Worm (Caenorhabditis elegans) whole organism, young adult: ENCODE data around the gene ergi-2.

Experiments
- B0336.3 ChIP-seq: fragments of 200-800 bp; sonication (Bioruptor generic); IDR thresholded peaks from 2 replicates; pipeline ENCODE4 v1.3.6; 2022; ENCODE audit warnings: missing genetic modification characterization, missing compliant biosample characterization
- D2030.7 ChIP-seq: fragments of 200-800 bp; sonication (Bioruptor generic); IDR thresholded peaks from 2 replicates; pipeline ENCODE4 v1.3.6; 2022; ENCODE audit warnings: missing genetic modification reagents, missing genetic modification characterization, missing compliant biosample characterization
- F10E7.11 ChIP-seq: sonication (generic microtip); optimal IDR thresholded peaks from 2 replicates; lab custom pipeline; 2017; ENCODE audit warnings: mild to moderate bottlenecking, missing genetic modification characterization, moderate library complexity, missing compliant biosample characterization
- F49E8.2 ChIP-seq: sonication (generic microtip); optimal IDR thresholded peaks from 3 replicates; lab custom pipeline; 2017; ENCODE audit warnings: missing genetic modification characterization, mild to moderate bottlenecking, missing compliant biosample characterization, antibody characterized with exemption, moderate library complexity; ENCODE audit not compliant: insufficient read depth
- F55B11.4 ChIP-seq: sonication (generic microtip); optimal IDR thresholded peaks from 2 replicates; lab custom pipeline; 2016; ENCODE audit warnings: missing compliant biosample characterization, missing genetic modification characterization, borderline replicate concordance; ENCODE audit not compliant: insufficient read depth
- Y53F4B.3 ChIP-seq: fragments of 200-800 bp; sonication (Bioruptor generic); IDR thresholded peaks from 2 replicates; pipeline ENCODE4 v1.3.6; 2022; ENCODE audit warnings: missing genetic modification reagents, missing genetic modification characterization, missing compliant biosample characterization
- Y79H2A.3 ChIP-seq: fragments of 200-800 bp; sonication (Bioruptor generic); conservative IDR thresholded peaks from 2 replicates; pipeline ENCODE4 v1.3.6; 2022; ENCODE audit warnings: missing genetic modification reagents, missing genetic modification characterization, missing compliant biosample characterization
- Y95B8A.8 ChIP-seq: fragments of 200-800 bp; sonication (Bioruptor generic); IDR thresholded peaks from 2 replicates; pipeline ENCODE4 v1.3.6; 2022; ENCODE audit warnings: missing genetic modification reagents, missing genetic modification characterization, missing compliant biosample characterization
- akir-1 ChIP-seq: fragments of 200-800 bp; sonication (Bioruptor generic); optimal IDR thresholded peaks from 2 replicates; lab custom pipeline; 2018; ENCODE audit warnings: mild to moderate bottlenecking, missing genetic modification characterization, moderate library complexity, missing compliant biosample characterization
- aptf-3 ChIP-seq: fragments of 200-800 bp; sonication (Bioruptor generic); IDR thresholded peaks from 2 replicates; pipeline ENCODE4 v1.3.6; 2022; ENCODE audit warnings: missing genetic modification characterization, missing compliant biosample characterization
- attf-5 ChIP-seq: fragments of 200-800 bp; sonication (Bioruptor generic); optimal IDR thresholded peaks from 2 replicates; lab custom pipeline; 2018; ENCODE audit warnings: mild to moderate bottlenecking, missing genetic modification characterization, missing compliant biosample characterization
- bed-2 ChIP-seq: fragments of 200-800 bp; sonication (Bioruptor generic); IDR thresholded peaks from 2 replicates; pipeline ENCODE4 v1.3.6; 2022; ENCODE audit warnings: missing genetic modification reagents, missing genetic modification characterization, missing compliant biosample characterization
- ccch-3 ChIP-seq: fragments of 200-800 bp; sonication (Bioruptor generic); optimal IDR thresholded peaks from 2 replicates; lab custom pipeline; 2018; ENCODE audit warnings: mild to moderate bottlenecking, missing genetic modification characterization, missing compliant biosample characterization
- cebp-2 ChIP-seq: fragments of 200-800 bp; sonication (Bioruptor generic); IDR thresholded peaks from 2 replicates; pipeline ENCODE4 v1.3.6; 2022; ENCODE audit warnings: missing genetic modification characterization, missing compliant biosample characterization
- chd-7 ChIP-seq: sonication (generic microtip); optimal IDR thresholded peaks from 2 replicates; lab custom pipeline; 2016; ENCODE audit warnings: mild to moderate bottlenecking, missing genetic modification characterization, moderate library complexity, missing compliant biosample characterization
- dpl-1 ChIP-seq: fragments of 150-350 bp; optimal IDR thresholded peaks from 2 replicates; lab custom pipeline; 2014; ENCODE audit warnings: missing biosample characterization, missing genetic modification reagents, missing genetic modification characterization
- gei-17 ChIP-seq: fragments of 200-800 bp; sonication (Bioruptor generic); optimal IDR thresholded peaks from 2 replicates; lab custom pipeline; 2018; ENCODE audit warnings: mild to moderate bottlenecking, missing genetic modification characterization, missing compliant biosample characterization
- hlh-12 ChIP-seq: sonication (generic microtip); optimal IDR thresholded peaks from 2 replicates; lab custom pipeline; 2016; ENCODE audit warnings: missing genetic modification characterization, missing compliant biosample characterization
- let-607 ChIP-seq, 2 experiments: fragments of 200-800 bp in 1 of 2; sonication (Bioruptor generic) in 1 of 2; sonication (generic microtip) in 1 of 2; optimal IDR thresholded peaks; 2 replicates each; lab custom pipeline; 2016 to 2018; ENCODE audit warnings: mild to moderate bottlenecking in 2 of 2, missing compliant biosample characterization in 2 of 2, missing genetic modification characterization in 2 of 2, moderate library complexity in 2 of 2, missing genotype in 1 of 2
- madf-10 ChIP-seq: sonication (generic microtip); optimal IDR thresholded peaks from 2 replicates; lab custom pipeline; 2016; ENCODE audit warnings: mild to moderate bottlenecking, missing genetic modification characterization, missing compliant biosample characterization
- madf-6 ChIP-seq: fragments of 200-800 bp; sonication (Bioruptor generic); IDR thresholded peaks from 2 replicates; pipeline ENCODE4 v1.3.6; 2022; ENCODE audit warnings: missing genetic modification reagents, missing genetic modification characterization, missing compliant biosample characterization
- madf-8 ChIP-seq: fragments of 200-800 bp; sonication (Bioruptor generic); conservative IDR thresholded peaks from 2 replicates; pipeline ENCODE4 v1.3.6; 2022; ENCODE audit warnings: missing genetic modification reagents, missing genetic modification characterization, missing compliant biosample characterization
- mel-28 ChIP-seq: sonication (generic microtip); optimal IDR thresholded peaks from 2 replicates; lab custom pipeline; 2016; ENCODE audit warnings: borderline replicate concordance, mild to moderate bottlenecking, missing genetic modification characterization, missing compliant biosample characterization
- mxl-1 ChIP-seq: sonication (generic microtip); optimal IDR thresholded peaks from 2 replicates; lab custom pipeline; 2016; ENCODE audit warnings: missing genetic modification characterization, missing compliant biosample characterization
- nfya-1 ChIP-seq: sonication (generic microtip); optimal IDR thresholded peaks from 2 replicates; lab custom pipeline; 2017; ENCODE audit warnings: antibody characterized with exemption, missing compliant biosample characterization, missing genetic modification characterization, borderline replicate concordance; ENCODE audit not compliant: insufficient read depth
- nfyb-1 ChIP-seq: fragments of 200-800 bp; sonication (Bioruptor generic); IDR thresholded peaks from 2 replicates; pipeline ENCODE4 v1.3.6; 2022; ENCODE audit warnings: missing genetic modification reagents, missing genetic modification characterization, missing compliant biosample characterization
- nhr-80 ChIP-seq: sonication (generic microtip); optimal IDR thresholded peaks from 2 replicates; lab custom pipeline; 2016; ENCODE audit warnings: missing genetic modification characterization, missing compliant biosample characterization
- repo-1 ChIP-seq: sonication (generic microtip); optimal IDR thresholded peaks from 2 replicates; lab custom pipeline; 2017; ENCODE audit warnings: mild to moderate bottlenecking, missing genetic modification characterization, missing compliant biosample characterization
- snpc-1.3 ChIP-seq: sonication (generic microtip); optimal IDR thresholded peaks from 2 replicates; lab custom pipeline; 2017; ENCODE audit warnings: missing genetic modification characterization, mild to moderate bottlenecking, missing compliant biosample characterization, antibody characterized with exemption, moderate library complexity, missing genotype, missing genetic modification reagents; ENCODE audit not compliant: insufficient read depth
- snpc-3.4 ChIP-seq: sonication (generic microtip); optimal IDR thresholded peaks from 2 replicates; lab custom pipeline; 2017; ENCODE audit warnings: missing genetic modification characterization, mild to moderate bottlenecking, missing compliant biosample characterization, antibody characterized with exemption, moderate library complexity, missing genotype, missing genetic modification reagents
- somi-1 ChIP-seq: fragments of 200-800 bp; sonication (Bioruptor generic); optimal IDR thresholded peaks from 2 replicates; lab custom pipeline; 2018; ENCODE audit warnings: mild to moderate bottlenecking, missing genetic modification characterization, missing compliant biosample characterization
- tlf-1 ChIP-seq: fragments of 200-800 bp; sonication (Bioruptor generic); optimal IDR thresholded peaks from 2 replicates; lab custom pipeline; 2018; ENCODE audit warnings: mild to moderate bottlenecking, missing genetic modification characterization, missing compliant biosample characterization
- unc-130 ChIP-seq: sonication (generic microtip); optimal IDR thresholded peaks from 2 replicates; lab custom pipeline; 2016; ENCODE audit warnings: missing genetic modification reagents, missing genetic modification characterization, missing compliant biosample characterization
- ztf-26 ChIP-seq: sonication (generic microtip); optimal IDR thresholded peaks from 2 replicates; lab custom pipeline; 2017; ENCODE audit warnings: missing genetic modification characterization, missing compliant biosample characterization
- ztf-3 ChIP-seq: fragments of 200-800 bp; sonication (Bioruptor generic); optimal IDR thresholded peaks from 2 replicates; lab custom pipeline; 2018; ENCODE audit warnings: mild to moderate bottlenecking, missing genetic modification characterization, missing compliant biosample characterization

Gene ergi-2

DNA sequence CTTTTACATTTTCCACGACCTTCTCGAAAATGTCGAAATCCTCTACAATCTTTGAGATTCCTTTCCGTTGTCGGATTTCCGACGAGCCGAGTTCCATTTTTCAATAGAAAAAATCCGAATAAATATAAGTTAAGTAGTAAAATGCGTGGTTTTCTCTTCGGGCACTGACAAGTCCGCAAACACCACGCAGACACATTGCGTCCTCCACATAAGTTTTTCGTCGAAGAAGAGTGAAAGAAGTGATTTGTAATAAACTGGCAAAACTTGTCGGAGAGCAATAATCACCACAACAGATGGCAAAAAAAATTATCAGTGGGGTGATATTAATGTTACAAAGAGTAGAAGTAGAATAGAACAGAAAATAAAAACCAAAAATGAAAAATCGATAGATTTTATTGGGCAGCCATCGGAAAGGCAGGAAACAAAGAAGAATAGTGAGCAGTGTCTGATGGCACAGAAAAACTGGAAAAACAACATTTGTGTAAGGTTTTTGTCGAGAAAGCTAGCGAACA lies at the start of gene ergi-2:
Gene ergi-2 (minus strand): TSS at position 462 of the 512 bp plus-strand sequence.
- TF ChIP-seq F10E7.11 (tag; lab: Kevin White, UChicago) (no peak), let-607 (tag; optimal IDR thresholded peaks at IDR 0.05; lab: Kevin White, UChicago) (peak; percentile 75 to 87), attf-5 (GFP tag; lab: Kevin White, UChicago) (peak; percentile 32), nhr-80 (tag; lab: Kevin White, UChicago) (peak; percentile 47), Y53F4B.3 (no peak)

DNA sequence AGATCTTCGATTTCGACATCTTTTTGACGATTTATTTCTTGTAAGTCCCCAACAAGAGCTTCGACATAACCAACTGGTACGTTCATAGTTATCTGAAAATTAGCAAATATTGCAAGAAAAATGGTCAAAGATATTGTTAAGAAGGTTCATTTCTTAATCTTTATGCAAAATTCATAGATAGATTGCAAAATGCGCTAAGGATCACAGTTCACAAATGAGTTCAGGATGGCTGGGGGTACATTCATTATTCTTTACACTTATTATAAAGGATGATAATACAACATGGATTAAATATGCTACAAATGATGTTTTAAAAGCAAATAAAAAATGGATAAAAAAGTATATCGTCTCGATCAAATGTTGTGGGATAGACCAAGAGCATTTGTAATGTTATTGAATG lies 49.6 kb upstream of the ergi-2 start, which contains the start of gene H03G16.5:
Gene H03G16.5 (minus strand): TSS at position 101 of the 400 bp plus-strand sequence.
- no peak for TF ChIP-seq madf-6 (GFP tag; lab: Robert Waterston, UW)
- TF ChIP-seq Y53F4B.3 = no peak
- TF ChIP-seq snpc-3.4 = no peak
- no peak for TF ChIP-seq snpc-1.3
- TF ChIP-seq repo-1 (tag; lab: Kevin White, UChicago) = no peak
- TF ChIP-seq nfya-1 (tag; lab: Kevin White, UChicago) = no peak
- TF ChIP-seq dpl-1 (GFP tag; lab: Kevin White, UChicago) = no peak
- TF ChIP-seq ztf-26 (tag; lab: Kevin White, UChicago) = no peak
- no peak for TF ChIP-seq mel-28
- TF ChIP-seq aptf-3 = no peak
- no peak for TF ChIP-seq Y95B8A.8 (GFP tag; lab: Robert Waterston, UW)
- TF ChIP-seq ccch-3 = no peak
- no peak for TF ChIP-seq unc-130 (GFP tag; lab: Kevin White, UChicago)
- TF ChIP-seq akir-1 (GFP tag; lab: Kevin White, UChicago) = no peak
- no peak for TF ChIP-seq chd-7 (tag; lab: Kevin White, UChicago)
- no peak for TF ChIP-seq F55B11.4

DNA sequence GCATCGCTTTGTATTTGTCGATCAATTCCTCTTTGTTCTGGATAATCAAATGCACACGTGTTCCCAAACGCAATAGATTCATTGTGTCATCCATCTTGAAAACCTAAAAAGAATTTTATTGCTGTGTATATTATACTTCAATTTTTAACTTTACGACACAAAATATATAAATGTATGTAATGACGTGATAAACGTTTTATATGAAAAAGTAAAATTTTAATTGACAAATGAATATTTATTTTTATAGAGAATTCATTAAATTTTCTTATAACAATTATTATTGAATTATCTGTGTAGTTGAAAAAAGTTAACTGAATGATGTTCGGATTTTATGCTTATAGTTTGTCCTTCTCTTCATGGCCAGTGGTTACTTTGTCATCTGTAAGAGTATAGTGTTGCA lies 48.8 kb upstream of the ergi-2 start, which contains the start of gene H03G16.7:
Gene H03G16.7 (minus strand): TSS at position 101 of the 400 bp plus-strand sequence.
- no peak for TF ChIP-seq gei-17 (GFP tag; lab: Kevin White, UChicago)
- no peak for TF ChIP-seq Y79H2A.3 (GFP tag; lab: Robert Waterston, UW)
- no peak for TF ChIP-seq B0336.3
- no peak for TF ChIP-seq hlh-12 (tag; lab: Kevin White, UChicago)

DNA sequence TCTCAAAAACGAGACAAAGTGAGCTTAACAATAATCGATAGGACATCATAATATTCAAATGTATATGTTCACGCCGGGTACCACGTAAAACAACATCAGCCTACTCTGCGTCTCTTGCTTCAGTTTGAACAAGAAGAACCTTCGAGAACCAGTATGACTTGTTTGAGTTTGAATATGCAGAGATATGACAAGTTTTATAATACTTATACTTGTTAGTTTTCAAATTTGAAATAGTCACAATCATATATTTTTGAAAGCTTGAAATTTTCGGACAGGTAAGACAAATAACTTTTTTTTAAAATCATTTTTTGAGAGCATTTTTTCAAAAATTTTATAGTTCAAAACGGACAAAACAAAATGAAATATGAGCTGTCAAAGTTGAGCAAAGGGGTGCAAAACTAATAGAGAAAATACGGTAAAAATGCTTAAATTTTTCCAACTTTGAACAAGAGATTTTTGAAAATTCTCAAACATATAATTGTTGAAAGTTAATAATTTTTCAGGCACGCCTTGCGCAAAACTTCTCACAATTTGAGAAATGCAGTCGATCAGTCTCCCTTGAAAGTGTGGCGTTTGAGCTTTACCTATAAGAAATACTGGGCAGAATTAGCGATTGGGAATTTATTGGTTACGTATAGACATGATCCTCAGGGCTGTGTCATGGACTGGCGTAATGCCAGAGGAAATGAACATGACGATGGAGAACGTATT lies 46.3 kb upstream of the ergi-2 start, which contains the start of gene H03G16.1:
Gene H03G16.1 (plus strand): TSS at position 661 of the 711 bp plus-strand sequence.
- no peak for TF ChIP-seq ztf-3 (GFP tag; lab: Kevin White, UChicago)
- no peak for TF ChIP-seq mxl-1 (tag; lab: Kevin White, UChicago)
- no peak for TF ChIP-seq madf-8 (GFP tag; lab: Robert Waterston, UW)
- TF ChIP-seq tlf-1 (GFP tag; lab: Kevin White, UChicago) = no peak
- no peak for TF ChIP-seq F49E8.2 (tag; lab: Kevin White, UChicago)
- TF ChIP-seq nfyb-1 (GFP tag; lab: Robert Waterston, UW) = no peak
- no peak for TF ChIP-seq madf-10
- no peak for TF ChIP-seq bed-2 (GFP tag; lab: Robert Waterston, UW)
- TF ChIP-seq cebp-2 (GFP tag; lab: Robert Waterston, UW) = no peak
- no peak for TF ChIP-seq D2030.7 (GFP tag; lab: Robert Waterston, UW)
- no peak for TF ChIP-seq chd-7 (tag; lab: Kevin White, UChicago)
- TF ChIP-seq somi-1 (GFP tag; lab: Kevin White, UChicago) = no peak
- TF ChIP-seq attf-5 (GFP tag; lab: Kevin White, UChicago) = no peak
